Worm (Caenorhabditis elegans) whole organism, L3 larva: ENCODE results near the gene C40H5.2.

ENCODE experiments used
- ZK546.5 ChIP-seq: sonication (generic microtip); optimal IDR thresholded peaks from 2 replicates; lab custom pipeline; 2017; ENCODE audit warnings: missing biosample characterization, missing genetic modification characterization
- lin-15B ChIP-seq: fragments of 150-350 bp; optimal IDR thresholded peaks from 2 replicates; lab custom pipeline; 2014; ENCODE audit warnings: missing biosample characterization, missing genetic modification characterization
- unc-39 ChIP-seq: sonication (generic microtip); optimal IDR thresholded peaks from 4 replicates; lab custom pipeline; 2017; ENCODE audit warnings: missing biosample characterization, missing genetic modification characterization
- zag-1 ChIP-seq: fragments of 150-350 bp; optimal IDR thresholded peaks from 2 replicates; lab custom pipeline; 2014; ENCODE audit warnings: missing biosample characterization, missing genetic modification characterization

- TF ChIP-seq zag-1 (tag; lab: Kevin White, UChicago) (no peak), unc-39 (tag; lab: Kevin White, UChicago) (no peak), ZK546.5 (tag; lab: Kevin White, UChicago) (no peak), lin-15B (no peak)
Observed at ce11 chrX:11738602-11739100, 7.2 kb upstream of the C40H5.2 start, which contains the start of gene nspa-9.
